Worm (Caenorhabditis elegans) whole organism, midembryonic: ENCODE data around the gene F16F9.3.

ENCODE experiments used
- T22C8.4 ChIP-seq: fragments of 200-800 bp; sonication (Bioruptor generic); IDR thresholded peaks from 2 replicates; pipeline ENCODE4 v1.3.6; 2022; ENCODE audit warnings: missing genetic modification characterization, missing compliant biosample characterization
- cog-1 ChIP-seq: sonication (generic microtip); optimal IDR thresholded peaks from 2 replicates; lab custom pipeline; 2016; ENCODE audit warnings: missing genetic modification characterization, missing compliant biosample characterization
- flt-1 ChIP-seq: fragments of 200-800 bp; sonication (Bioruptor generic); IDR thresholded peaks from 2 replicates; pipeline ENCODE4 v1.3.6; 2022; ENCODE audit warnings: missing genetic modification characterization, missing compliant biosample characterization
- klf-2 ChIP-seq: fragments of 200-800 bp; sonication (Bioruptor generic); conservative IDR thresholded peaks from 2 replicates; pipeline ENCODE4 v1.3.6; 2022; ENCODE audit warnings: missing genetic modification reagents, missing genetic modification characterization, missing compliant biosample characterization
- med-1 ChIP-seq: sonication (generic microtip); optimal IDR thresholded peaks from 2 replicates; lab custom pipeline; 2017; ENCODE audit warnings: missing genetic modification characterization, mild to moderate bottlenecking, missing compliant biosample characterization, antibody characterized with exemption, missing genetic modification reagents; ENCODE audit not compliant: insufficient read depth
- ref-1 ChIP-seq: fragments of 200-800 bp; sonication (Bioruptor generic); conservative IDR thresholded peaks from 2 replicates; pipeline ENCODE4 v1.3.6; 2022; ENCODE audit warnings: missing genetic modification reagents, missing genetic modification characterization, missing compliant biosample characterization
- tab-1 ChIP-seq: fragments of 200-800 bp; sonication (Bioruptor generic); IDR thresholded peaks from 2 replicates; pipeline ENCODE4 v1.3.6; 2022; ENCODE audit warnings: missing genetic modification characterization, missing compliant biosample characterization
- ztf-23 ChIP-seq: fragments of 200-800 bp; sonication (Bioruptor generic); IDR thresholded peaks from 2 replicates; pipeline ENCODE4 v1.3.6; 2022; ENCODE audit warnings: missing genetic modification reagents, missing genetic modification characterization, missing compliant biosample characterization
- ztf-29 ChIP-seq: fragments of 200-800 bp; sonication (Bioruptor generic); IDR thresholded peaks from 2 replicates; pipeline ENCODE4 v1.3.6; 2022; ENCODE audit warnings: missing genetic modification reagents, missing genetic modification characterization, missing compliant biosample characterization

The F16F9.3 gene

ce11 chrX:8422020-8422419 lies 35.4 kb upstream of the F16F9.3 start, which contains the start of gene tag-123:
tag-123 (minus strand) TSS chrX:8422055.
- TF ChIP-seq ref-1 (GFP tag; lab: Robert Waterston, UW) (no peak), klf-2 (no peak), tab-1 (GFP tag; lab: Robert Waterston, UW) (no peak), flt-1 (GFP tag; lab: Robert Waterston, UW) (no peak), T22C8.4 (no peak), cog-1 (tag; lab: Kevin White, UChicago) (no peak), ztf-23 (no peak)

ce11 chrX:8423199-8423598 lies 34.2 kb upstream of the F16F9.3 start:
- TF ChIP-seq T22C8.4: no peak

- TF ChIP-seq ztf-23: no peak
- TF ChIP-seq tab-1 (GFP tag; lab: Robert Waterston, UW): no peak
- no peak for TF ChIP-seq flt-1 (GFP tag; lab: Robert Waterston, UW)
- no peak for TF ChIP-seq med-1 (GFP tag; lab: Kevin White, UChicago)
- no peak for TF ChIP-seq T22C8.4
- no peak for TF ChIP-seq cog-1 (tag; lab: Kevin White, UChicago)
- TF ChIP-seq ref-1 (GFP tag; lab: Robert Waterston, UW): no peak
These were observed 33.8 kb upstream of the F16F9.3 start, which contains the start of gene tth-1 for ce11 chrX:8423633-8424032. tth-1 (minus strand) TSS chrX:8423733.

ce11 chrX:8424286-8424685 lies 33.1 kb upstream of the F16F9.3 start:
- no peak for TF ChIP-seq ztf-23
- no peak for TF ChIP-seq med-1 (GFP tag; lab: Kevin White, UChicago)
- TF ChIP-seq flt-1 (GFP tag; lab: Robert Waterston, UW): no peak
- TF ChIP-seq T22C8.4: no peak
- TF ChIP-seq ztf-29 (GFP tag; lab: Robert Waterston, UW): no peak
- TF ChIP-seq ref-1 (GFP tag; lab: Robert Waterston, UW): no peak
- TF ChIP-seq tab-1 (GFP tag; lab: Robert Waterston, UW): no peak
- no peak for TF ChIP-seq cog-1 (tag; lab: Kevin White, UChicago)
- TF ChIP-seq klf-2: no peak

- TF ChIP-seq flt-1 (GFP tag; lab: Robert Waterston, UW) (no peak), tab-1 (GFP tag; lab: Robert Waterston, UW) (no peak), ref-1 (GFP tag; lab: Robert Waterston, UW) (no peak), klf-2 (no peak), cog-1 (tag; lab: Kevin White, UChicago) (no peak), ztf-29 (GFP tag; lab: Robert Waterston, UW) (no peak), T22C8.4 (no peak), med-1 (GFP tag; lab: Kevin White, UChicago) (no peak), ztf-23 (no peak)
These were observed 31.2 kb upstream of the F16F9.3 start for ce11 chrX:8426160-8426712.

- TF ChIP-seq tab-1 (GFP tag; lab: Robert Waterston, UW) (no peak), ref-1 (GFP tag; lab: Robert Waterston, UW) (no peak), klf-2 (no peak), med-1 (GFP tag; lab: Kevin White, UChicago) (no peak), ztf-23 (no peak)
These were observed 29.0 kb upstream of the F16F9.3 start, which contains the start of gene F08F1.3 for ce11 chrX:8428319-8428888. F08F1.3 (plus strand) TSS chrX:8428838.

- TF ChIP-seq ref-1 (GFP tag; lab: Robert Waterston, UW) (no peak), tab-1 (GFP tag; lab: Robert Waterston, UW) (no peak), flt-1 (GFP tag; lab: Robert Waterston, UW) (no peak), klf-2 (no peak), cog-1 (tag; lab: Kevin White, UChicago) (no peak), T22C8.4 (no peak), ztf-23 (no peak), med-1 (GFP tag; lab: Kevin White, UChicago) (no peak), ztf-29 (GFP tag; lab: Robert Waterston, UW) (no peak)
These were observed 27.9 kb upstream of the F16F9.3 start for ce11 chrX:8429503-8429902.

ce11 chrX:8432361-8432760 lies 25.1 kb upstream of the F16F9.3 start, which contains the start of gene kin-9:
kin-9 (plus strand) TSS chrX:8432661.
- TF ChIP-seq T22C8.4 (no peak), klf-2 (no peak), med-1 (GFP tag; lab: Kevin White, UChicago) (no peak), tab-1 (GFP tag; lab: Robert Waterston, UW) (no peak), ref-1 (GFP tag; lab: Robert Waterston, UW) (no peak), ztf-23 (no peak), cog-1 (tag; lab: Kevin White, UChicago) (no peak), flt-1 (GFP tag; lab: Robert Waterston, UW) (no peak), ztf-29 (GFP tag; lab: Robert Waterston, UW) (no peak)

ce11 chrX:8438756-8439155 lies 18.7 kb upstream of the F16F9.3 start:
- no peak for TF ChIP-seq med-1 (GFP tag; lab: Kevin White, UChicago)
- TF ChIP-seq cog-1 (tag; lab: Kevin White, UChicago): no peak
- no peak for TF ChIP-seq T22C8.4
- TF ChIP-seq ztf-29 (GFP tag; lab: Robert Waterston, UW): no peak
- TF ChIP-seq klf-2: no peak
- TF ChIP-seq ref-1 (GFP tag; lab: Robert Waterston, UW): no peak
- TF ChIP-seq flt-1 (GFP tag; lab: Robert Waterston, UW): no peak
- TF ChIP-seq tab-1 (GFP tag; lab: Robert Waterston, UW): no peak
